Worm (Caenorhabditis elegans): Measurements from ENCODE around the gene nhr-216.

nhr-216 gene

ce11 chrV:5385914-5386493, 27.3 kb upstream of the nhr-216 start, which contains the start of gene C35A11.2:
TSS of gene C35A11.2 (plus strand) at chrV:5386299.
- TF ChIP-seq lin-15B (tag; optimal IDR thresholded peaks at IDR 0.05): peak; percentile 6
- TF ChIP-seq elt-3 (tag; optimal IDR thresholded peaks at IDR 0.05): no peak
- peak; percentile 73 for TF ChIP-seq nhr-23 (tag; optimal IDR thresholded peaks at IDR 0.05)

- TF ChIP-seq nhr-28 (tag; optimal IDR thresholded peaks at IDR 0.05) (no peak), nhr-25 (tag; optimal IDR thresholded peaks at IDR 0.05) (no peak), fos-1 (tag; optimal IDR thresholded peaks at IDR 0.05) (no peak), mml-1 (tag; optimal IDR thresholded peaks at IDR 0.05) (no peak), elt-3 (tag; optimal IDR thresholded peaks at IDR 0.05) (no peak), snpc-4 (tag; optimal IDR thresholded peaks at IDR 0.05) (no peak), skn-1 (tag; optimal IDR thresholded peaks at IDR 0.05) (no peak), mdl-1 (tag; optimal IDR thresholded peaks at IDR 0.05) (no peak), nhr-237 (tag; optimal IDR thresholded peaks at IDR 0.05) (no peak), nhr-12 (tag; optimal IDR thresholded peaks at IDR 0.05) (no peak), egl-27 (tag; optimal IDR thresholded peaks at IDR 0.05) (no peak), daf-12 (tag; optimal IDR thresholded peaks at IDR 0.05) (no peak), nhr-77 (tag; optimal IDR thresholded peaks at IDR 0.05) (no peak), nhr-11 (tag; optimal IDR thresholded peaks at IDR 0.05) (no peak), unc-39 (tag; optimal IDR thresholded peaks at IDR 0.05) (no peak), elt-1 (tag; optimal IDR thresholded peaks at IDR 0.05) (no peak), nhr-23 (tag; optimal IDR thresholded peaks at IDR 0.05) (no peak), nfya-1 (tag; optimal IDR thresholded peaks at IDR 0.05; ENCODE audit: insufficient read depth) (no peak), ceh-9 (tag; optimal IDR thresholded peaks at IDR 0.05) (no peak), nhr-76 (tag; optimal IDR thresholded peaks at IDR 0.05) (no peak)
Observed at ce11 chrV:5372118-5372517, 13.4 kb upstream of the nhr-216 start, which contains the start of gene C35A11.3. TSS of gene C35A11.3 (plus strand) at chrV:5372418.

ce11 chrV:5368792-5369191, 10.1 kb upstream of the nhr-216 start, which contains the start of gene T09D3.9:
TSS of gene T09D3.9 (minus strand) at chrV:5368892.
- TF ChIP-seq unc-39 (tag; optimal IDR thresholded peaks at IDR 0.05) (no peak), nhr-23 (tag; optimal IDR thresholded peaks at IDR 0.05) (no peak), egl-27 (tag; optimal IDR thresholded peaks at IDR 0.05) (no peak), daf-12 (tag; optimal IDR thresholded peaks at IDR 0.05) (no peak), aly-2 (tag; optimal IDR thresholded peaks at IDR 0.05) (no peak), nhr-11 (tag; optimal IDR thresholded peaks at IDR 0.05) (no peak), jun-1 (tag; optimal IDR thresholded peaks at IDR 0.05) (no peak), ceh-9 (tag; optimal IDR thresholded peaks at IDR 0.05) (no peak), fkh-10 (GFP tag; optimal IDR thresholded peaks at IDR 0.05) (no peak), ceh-16 (tag; optimal IDR thresholded peaks at IDR 0.05) (no peak)

ce11 chrV:5364863-5365262, 6.2 kb upstream of the nhr-216 start, which contains the start of gene T09D3.8:
TSS of gene T09D3.8 (plus strand) at chrV:5365163.
- no peak for TF ChIP-seq ZK546.5 (tag; optimal IDR thresholded peaks at IDR 0.05)
- TF ChIP-seq nhr-77 (tag; optimal IDR thresholded peaks at IDR 0.05): no peak
- no peak for TF ChIP-seq aly-2 (tag; optimal IDR thresholded peaks at IDR 0.05)
- no peak for TF ChIP-seq ztf-4 (tag; optimal IDR thresholded peaks at IDR 0.05)

ce11 chrV:5362220-5362619, 3.5 kb upstream of the nhr-216 start:
- TF ChIP-seq nhr-12 (tag; optimal IDR thresholded peaks at IDR 0.05): no peak
- no peak for TF ChIP-seq ceh-16 (tag; optimal IDR thresholded peaks at IDR 0.05)
- no peak for TF ChIP-seq unc-39 (tag; optimal IDR thresholded peaks at IDR 0.05)
- TF ChIP-seq elt-2 (tag; optimal IDR thresholded peaks at IDR 0.05): no peak
- no peak for TF ChIP-seq lsy-12 (tag; optimal IDR thresholded peaks at IDR 0.05)
- TF ChIP-seq eor-1 (tag; optimal IDR thresholded peaks at IDR 0.05): no peak

- TF ChIP-seq ceh-9 (tag; optimal IDR thresholded peaks at IDR 0.05): no peak
- no peak for TF ChIP-seq zag-1 (tag; optimal IDR thresholded peaks at IDR 0.05)
- no peak for TF ChIP-seq unc-39 (tag; optimal IDR thresholded peaks at IDR 0.05)
- TF ChIP-seq nhr-43 (tag; optimal IDR thresholded peaks at IDR 0.05; ENCODE audit: poor library complexity, severe bottlenecking): no peak
- no peak for TF ChIP-seq egl-27 (tag; optimal IDR thresholded peaks at IDR 0.05)
- TF ChIP-seq ama-1 (optimal IDR thresholded peaks at IDR 0.05): no peak
- no peak for TF ChIP-seq pqm-1 (tag; optimal IDR thresholded peaks at IDR 0.05)
- TF ChIP-seq lin-39 (tag; optimal IDR thresholded peaks at IDR 0.05): no peak
- TF ChIP-seq mdl-1 (tag; optimal IDR thresholded peaks at IDR 0.05): no peak
- no peak for TF ChIP-seq fos-1 (tag; optimal IDR thresholded peaks at IDR 0.05)
- no peak for TF ChIP-seq sea-2 (GFP tag; optimal IDR thresholded peaks at IDR 0.05)
- no peak for TF ChIP-seq ceh-28 (tag; optimal IDR thresholded peaks at IDR 0.05)
- no peak for TF ChIP-seq aly-2 (tag; optimal IDR thresholded peaks at IDR 0.05)
- no peak for TF ChIP-seq elt-1 (tag; optimal IDR thresholded peaks at IDR 0.05)
- no peak for TF ChIP-seq elt-3 (tag; optimal IDR thresholded peaks at IDR 0.05)
- no peak for TF ChIP-seq fkh-10 (GFP tag; optimal IDR thresholded peaks at IDR 0.05)
- no peak for TF ChIP-seq nhr-76 (tag; optimal IDR thresholded peaks at IDR 0.05)
- TF ChIP-seq ceh-82 (tag; optimal IDR thresholded peaks at IDR 0.05): no peak
- no peak for TF ChIP-seq nhr-237 (tag; optimal IDR thresholded peaks at IDR 0.05)
- TF ChIP-seq daf-12 (tag; optimal IDR thresholded peaks at IDR 0.05): no peak
Observed at ce11 chrV:5351483-5351882, 7.2 kb downstream of the nhr-216 start, which contains the start of gene srd-9. TSS of gene srd-9 (plus strand) at chrV:5351783.

Data from whole organism, L3 larva.